Fruit fly (Drosophila melanogaster) whole organism, embryonic: ENCODE data around the gene fan.
A peak's percentile ranks its signal among the peaks of the same experiment; 100 is the strongest.

Experiments used
- Adf1 ChIP-seq: fragments of 200-800 bp; sonication (Bioruptor generic); IDR thresholded peaks from 2 replicates; pipeline ENCODE4 v1.3.6; 2022; ENCODE audit warnings: missing biosample characterization, missing genetic modification characterization
- Bdp1 ChIP-seq: fragments of 200-800 bp; sonication (Bioruptor generic); optimal IDR thresholded peaks from 3 replicates; lab custom pipeline; 2016; ENCODE audit warnings: missing biosample characterization, missing genetic modification characterization
- C15 ChIP-seq: fragments of 200-800 bp; sonication (Bioruptor generic); IDR thresholded peaks from 3 replicates; pipeline ENCODE4 v1.3.6; 2022; ENCODE audit warnings: missing biosample characterization, missing genetic modification characterization
- CG11695 ChIP-seq: fragments of 200-800 bp; sonication (Bioruptor generic); IDR thresholded peaks from 3 replicates; pipeline ENCODE4 v1.3.6; 2022; ENCODE audit warnings: missing biosample characterization, missing genetic modification characterization
- CG12659 ChIP-seq: fragments of 200-800 bp; sonication (Bioruptor generic); optimal IDR thresholded peaks from 3 replicates; lab custom pipeline; 2017; ENCODE audit warnings: mild to moderate bottlenecking, missing biosample characterization, missing genetic modification reagents, missing genetic modification characterization
- CG1647 ChIP-seq: fragments of 200-800 bp; sonication (Bioruptor generic); optimal IDR thresholded peaks from 3 replicates; lab custom pipeline; 2016; ENCODE audit warnings: missing biosample characterization, missing genetic modification characterization
- CG16779 ChIP-seq: fragments of 200-800 bp; sonication (Bioruptor generic); IDR thresholded peaks from 2 replicates; pipeline ENCODE4 v1.3.6; 2022; ENCODE audit warnings: missing biosample characterization, missing genetic modification characterization
- CG17186 ChIP-seq: fragments of 200-800 bp; sonication (Bioruptor generic); optimal IDR thresholded peaks from 3 replicates; lab custom pipeline; 2017; ENCODE audit warnings: missing biosample characterization, missing genetic modification reagents, missing genetic modification characterization
- CG17385 ChIP-seq: fragments of 200-800 bp; sonication (Bioruptor generic); optimal IDR thresholded peaks from 3 replicates; lab custom pipeline; 2018; ENCODE audit warnings: missing biosample characterization, mild to moderate bottlenecking, missing genetic modification characterization
- CG1792 ChIP-seq: fragments of 200-800 bp; sonication (Bioruptor generic); optimal IDR thresholded peaks from 2 replicates; lab custom pipeline; 2016; ENCODE audit warnings: missing biosample characterization, missing genetic modification characterization
- CG1832 ChIP-seq: fragments of 200-800 bp; sonication (Bioruptor generic); optimal IDR thresholded peaks from 2 replicates; lab custom pipeline; 2017; ENCODE audit warnings: missing biosample characterization, mild to moderate bottlenecking, missing genetic modification characterization, inconsistent platforms
- CG2712 ChIP-seq: fragments of 200-800 bp; optimal IDR thresholded peaks from 3 replicates; lab custom pipeline; 2019; ENCODE audit warnings: missing biosample characterization, mild to moderate bottlenecking, missing genetic modification characterization, moderate library complexity
- CG31388 ChIP-seq: fragments of 200-800 bp; sonication (Bioruptor generic); optimal IDR thresholded peaks from 2 replicates; lab custom pipeline; 2016; ENCODE audit warnings: missing biosample characterization, missing genetic modification characterization
- CG34376 ChIP-seq: fragments of 200-800 bp; sonication (Bioruptor generic); optimal IDR thresholded peaks from 2 replicates; lab custom pipeline; 2018; ENCODE audit warnings: missing biosample characterization, mild to moderate bottlenecking, missing genetic modification characterization
- CG43689 ChIP-seq: fragments of 200-800 bp; sonication (Bioruptor generic); IDR thresholded peaks from 2 replicates; pipeline ENCODE4 v1.3.6; 2022; ENCODE audit warnings: missing biosample characterization, missing genetic modification characterization
- CG4404 ChIP-seq: fragments of 200-800 bp; sonication (Bioruptor generic); IDR thresholded peaks from 2 replicates; pipeline ENCODE4 v1.3.6; 2022; ENCODE audit warnings: missing biosample characterization, missing genetic modification characterization
- CG5245 ChIP-seq: fragments of 200-800 bp; sonication (Bioruptor generic); optimal IDR thresholded peaks from 3 replicates; lab custom pipeline; 2016; ENCODE audit warnings: missing biosample characterization, missing genetic modification characterization
- CG6765 ChIP-seq: fragments of 200-800 bp; sonication (Bioruptor generic); optimal IDR thresholded peaks from 3 replicates; lab custom pipeline; 2017; ENCODE audit warnings: missing biosample characterization, mild to moderate bottlenecking, missing genetic modification characterization
- D19B ChIP-seq: fragments of 200-800 bp; sonication (Bioruptor generic); optimal IDR thresholded peaks from 2 replicates; lab custom pipeline; 2017; ENCODE audit warnings: missing biosample characterization, mild to moderate bottlenecking, missing genetic modification characterization
- Dbx ChIP-seq: fragments of 200-800 bp; sonication (Bioruptor generic); IDR thresholded peaks from 3 replicates; pipeline ENCODE4 v1.3.6; 2022; ENCODE audit warnings: missing biosample characterization, missing genetic modification characterization
- Dek ChIP-seq: fragments of 200-800 bp; sonication (Bioruptor generic); optimal IDR thresholded peaks from 3 replicates; lab custom pipeline; 2019; ENCODE audit warnings: missing biosample characterization, mild to moderate bottlenecking, missing genetic modification characterization, moderate library complexity
- GATAe ChIP-seq: fragments of 200-800 bp; sonication (Bioruptor generic); conservative IDR thresholded peaks from 2 replicates; pipeline ENCODE4 v1.3.6; 2022; ENCODE audit warnings: missing biosample characterization, missing genetic modification characterization
- Med ChIP-seq: fragments of 200-800 bp; sonication (Bioruptor generic); peaks from one replicate; lab custom pipeline; 2016; ENCODE audit warnings: missing biosample characterization, missing genetic modification characterization, mild to moderate bottlenecking, inconsistent platforms, moderate library complexity
- Meics ChIP-seq: fragments of 200-800 bp; sonication (Bioruptor generic); optimal IDR thresholded peaks from 2 replicates; lab custom pipeline; 2017; ENCODE audit warnings: missing biosample characterization, mild to moderate bottlenecking, missing genetic modification characterization
- NFAT ChIP-seq: fragments of 200-800 bp; sonication (Bioruptor generic); IDR thresholded peaks from 2 replicates; pipeline ENCODE4 v1.3.6; 2022; ENCODE audit warnings: missing biosample characterization, missing genetic modification characterization
- Sry-β ChIP-seq: fragments of 200-800 bp; sonication (Bioruptor generic); optimal IDR thresholded peaks from 2 replicates; lab custom pipeline; 2018; ENCODE audit warnings: missing biosample characterization, mild to moderate bottlenecking, missing genetic modification characterization, moderate library complexity
- ac ChIP-seq: fragments of 200-800 bp; sonication (Bioruptor generic); optimal IDR thresholded peaks from 3 replicates; lab custom pipeline; 2017; ENCODE audit warnings: missing biosample characterization, mild to moderate bottlenecking, missing genetic modification characterization
- ase ChIP-seq: fragments of 200-800 bp; sonication (Bioruptor generic); IDR thresholded peaks from 3 replicates; pipeline ENCODE4 v1.3.6; 2022; ENCODE audit warnings: missing biosample characterization, missing genetic modification characterization
- bcd ChIP-seq: fragments of 200-800 bp; sonication (Bioruptor generic); optimal IDR thresholded peaks from 2 replicates; lab custom pipeline; 2017; ENCODE audit warnings: missing biosample characterization, mild to moderate bottlenecking, missing genetic modification characterization
- chm ChIP-seq: fragments of 200-800 bp; sonication (Bioruptor generic); IDR thresholded peaks from 2 replicates; pipeline ENCODE4 v1.3.6; 2022; ENCODE audit warnings: missing biosample characterization, missing genetic modification characterization
- croc ChIP-seq: fragments of 200-800 bp; sonication (Bioruptor generic); conservative IDR thresholded peaks from 3 replicates; pipeline ENCODE4 v1.3.6; 2022; ENCODE audit warnings: missing biosample characterization, missing genetic modification characterization
- dan ChIP-seq: fragments of 200-800 bp; sonication (Bioruptor generic); IDR thresholded peaks from 2 replicates; pipeline ENCODE4 v1.3.6; 2022; ENCODE audit warnings: missing biosample characterization, missing genetic modification characterization
- danr ChIP-seq: fragments of 200-800 bp; sonication (Bioruptor generic); IDR thresholded peaks from 2 replicates; pipeline ENCODE4 v1.3.6; 2022; ENCODE audit warnings: missing biosample characterization, missing genetic modification characterization
- dmrt99B ChIP-seq: fragments of 200-800 bp; sonication (Bioruptor generic); optimal IDR thresholded peaks from 2 replicates; lab custom pipeline; 2018; ENCODE audit warnings: missing biosample characterization, mild to moderate bottlenecking, missing genetic modification characterization, moderate library complexity
- en ChIP-seq: fragments of 200-800 bp; sonication (Bioruptor generic); optimal IDR thresholded peaks from 2 replicates; lab custom pipeline; 2016; ENCODE audit warnings: missing biosample characterization, missing genetic modification characterization
- insv ChIP-seq, 2 experiments: fragments of 200-800 bp; sonication (Bioruptor generic); optimal IDR thresholded peaks; 3 replicates each; lab custom pipeline; 2016 to 2018; ENCODE audit warnings: missing biosample characterization in 2 of 2, missing genetic modification characterization in 2 of 2
- inv ChIP-seq: fragments of 200-800 bp; sonication (Bioruptor generic); IDR thresholded peaks from 2 replicates; pipeline ENCODE4 v1.3.6; 2022; ENCODE audit warnings: missing biosample characterization, missing genetic modification characterization; ENCODE audit not compliant: partially characterized antibody
- klu ChIP-seq: fragments of 200-800 bp; sonication (Bioruptor generic); IDR thresholded peaks from 2 replicates; pipeline ENCODE4 v1.3.6; 2022; ENCODE audit warnings: missing biosample characterization, missing genetic modification characterization
- mam ChIP-seq: fragments of 200-800 bp; sonication (Bioruptor generic); optimal IDR thresholded peaks from 3 replicates; lab custom pipeline; 2016; ENCODE audit warnings: missing biosample characterization, missing genetic modification characterization
- mld ChIP-seq: fragments of 200-800 bp; sonication (Bioruptor generic); IDR thresholded peaks from 3 replicates; pipeline ENCODE4 v1.3.6; 2022; ENCODE audit warnings: missing biosample characterization, missing genetic modification characterization; ENCODE audit not compliant: partially characterized antibody
- nom ChIP-seq: fragments of 200-800 bp; sonication (Bioruptor generic); optimal IDR thresholded peaks from 2 replicates; lab custom pipeline; 2017; ENCODE audit warnings: missing biosample characterization, missing genetic modification characterization, mild to moderate bottlenecking, moderate library complexity, missing genetic modification reagents
- psq ChIP-seq: fragments of 200-800 bp; sonication (Bioruptor generic); optimal IDR thresholded peaks from 2 replicates; lab custom pipeline; 2017; ENCODE audit warnings: missing biosample characterization, missing genetic modification characterization
- row ChIP-seq: fragments of 200-800 bp; sonication (Bioruptor generic); IDR thresholded peaks from 3 replicates; pipeline ENCODE4 v1.3.6; 2022; ENCODE audit warnings: missing biosample characterization, missing genetic modification characterization
- slou ChIP-seq: fragments of 200-800 bp; sonication (Bioruptor generic); optimal IDR thresholded peaks from 3 replicates; lab custom pipeline; 2016; ENCODE audit warnings: missing biosample characterization, missing genetic modification characterization
- sr ChIP-seq: fragments of 200-800 bp; sonication (Bioruptor generic); IDR thresholded peaks from 3 replicates; pipeline ENCODE4 v1.3.6; 2022; ENCODE audit warnings: missing biosample characterization, missing genetic modification characterization
- tio ChIP-seq: fragments of 200-800 bp; sonication (Bioruptor generic); optimal IDR thresholded peaks from 2 replicates; lab custom pipeline; 2017; ENCODE audit warnings: missing biosample characterization, missing genetic modification characterization, inconsistent platforms
- toy ChIP-seq: fragments of 200-800 bp; sonication (Bioruptor generic); IDR thresholded peaks from 2 replicates; pipeline ENCODE4 v1.3.6; 2022; ENCODE audit warnings: missing biosample characterization, missing genetic modification characterization
- unc-4 ChIP-seq: fragments of 200-800 bp; sonication (Bioruptor generic); IDR thresholded peaks from 2 replicates; pipeline ENCODE4 v1.3.6; 2022; ENCODE audit warnings: missing biosample characterization, missing genetic modification characterization; ENCODE audit not compliant: partially characterized antibody
- vvl ChIP-seq: fragments of 200-800 bp; sonication (Bioruptor generic); IDR thresholded peaks from 2 replicates; pipeline ENCODE4 v1.3.6; 2022; ENCODE audit warnings: missing biosample characterization, missing genetic modification characterization
- wdn ChIP-seq: fragments of 200-800 bp; sonication (Bioruptor generic); IDR thresholded peaks from 2 replicates; pipeline ENCODE4 v1.3.6; 2022; ENCODE audit warnings: missing biosample characterization, missing genetic modification characterization
- zen2 ChIP-seq: fragments of 200-800 bp; sonication (Bioruptor generic); IDR thresholded peaks from 3 replicates; pipeline ENCODE4 v1.3.6; 2022; ENCODE audit warnings: missing biosample characterization, missing genetic modification characterization; ENCODE audit not compliant: partially characterized antibody

fan gene

DNA sequence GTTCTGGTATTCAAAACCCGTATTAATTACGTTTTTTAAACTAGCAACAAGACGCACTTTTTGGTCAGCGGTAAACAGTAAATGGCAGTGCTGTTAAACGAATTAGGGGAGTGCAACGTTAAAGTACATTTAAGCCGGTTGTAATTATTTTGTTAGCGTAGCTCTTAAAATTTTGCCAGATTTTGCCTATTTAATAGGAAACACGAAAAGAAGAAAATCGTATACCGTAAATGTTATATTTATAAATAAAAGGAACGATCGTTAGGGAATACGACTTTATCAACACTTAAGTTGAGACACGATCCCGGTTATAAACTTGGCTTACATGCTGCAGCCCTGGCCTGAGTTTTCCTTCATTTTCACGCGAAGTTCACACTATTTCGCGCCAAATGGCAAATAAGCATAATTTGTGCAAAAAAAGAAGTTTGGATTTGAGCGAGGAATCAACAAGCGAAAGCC, 28.5 kb downstream of the fan start, which contains the start of the genes Setx and mus301 (continued):
- TF ChIP-seq vvl (GFP tag; lab: Robert Waterston, UW) (peak; percentile 81), CG4404 (GFP tag; lab: Robert Waterston, UW) (peak; percentile 75), danr (peak; percentile 54; the same call in 1 of the 2 replicates), dmrt99B (no peak), dan (GFP tag; lab: Robert Waterston, UW) (no peak; the same call in 1 of the 2 replicates), CG34376 (GFP tag; lab: Kevin White, UChicago) (peak; percentile 41), en (no peak), insv (GFP tag; optimal IDR thresholded peaks at IDR 0.05; lab: Kevin White, UChicago) (peak in 1 of 2 experiments; percentile 51), bcd (GFP tag; lab: Kevin White, UChicago) (peak; percentile 81), CG1832 (no peak), CG11695 (peak; percentile 59), nom (GFP tag; lab: Kevin White, UChicago) (no peak), NFAT (GFP tag; lab: Robert Waterston, UW) (peak; percentile 69), CG1792 (GFP tag; lab: Kevin White, UChicago) (peak; percentile 66), CG2712 (peak; percentile 82), GATAe (no peak), CG17385 (peak; percentile 66), D19B (GFP tag; lab: Kevin White, UChicago) (no peak), croc (GFP tag; lab: Robert Waterston, UW) (peak; percentile 37; the same call in 2 of the 3 replicates), Adf1 (GFP tag; lab: Robert Waterston, UW) (peak; percentile 41), Meics (GFP tag; lab: Kevin White, UChicago) (peak; percentile 77), row (GFP tag; lab: Robert Waterston, UW) (peak; percentile 68), CG12659 (GFP tag; lab: Kevin White, UChicago) (peak; percentile 94), inv (GFP tag; lab: Robert Waterston, UW) (no peak; the same call in 1 of the 2 replicates), CG16779 (GFP tag; lab: Robert Waterston, UW) (no peak), ase (GFP tag; lab: Robert Waterston, UW) (peak; percentile 46; the same call in 2 of the 3 replicates), C15 (GFP tag; lab: Robert Waterston, UW) (0 out of 3 replicates have a peak, but pooled peaks have one; percentile 28), CG1647 (peak; percentile 89), tio (GFP tag; lab: Kevin White, UChicago) (peak; percentile 78), Dbx (GFP tag; lab: Robert Waterston, UW) (peak; percentile 88), sr (GFP tag; lab: Robert Waterston, UW) (no peak), CG43689 (no peak), Dek (tag; lab: Kevin White, UChicago) (peak; percentile 75), Bdp1 (GFP tag; lab: Kevin White, UChicago) (peak; percentile 80), chm (no peak), psq (GFP tag; lab: Kevin White, UChicago) (peak; percentile 42), CG17186 (GFP tag; lab: Kevin White, UChicago) (peak; percentile 77), ac (no peak), wdn (GFP tag; lab: Robert Waterston, UW) (peak; percentile 66; the same call in 1 of the 2 replicates), zen2 (GFP tag; lab: Robert Waterston, UW) (no peak), slou (GFP tag; lab: Kevin White, UChicago) (peak; percentile 78), unc-4 (peak; percentile 17; the same call in 1 of the 2 replicates), klu (GFP tag; lab: Robert Waterston, UW) (peak; percentile 72), mam (GFP tag; lab: Kevin White, UChicago) (peak; percentile 87), Med (peak; percentile 97), CG5245 (peak; percentile 67), Sry-β (GFP tag; lab: Kevin White, UChicago) (no peak), mld (GFP tag; lab: Robert Waterston, UW) (no peak), toy (GFP tag; lab: Robert Waterston, UW) (no peak), CG31388 (GFP tag; lab: Kevin White, UChicago) (peak; percentile 55), CG6765 (no peak)
